Worm (Caenorhabditis elegans): Measurements from ENCODE around the gene cit-1.2.

DNA sequence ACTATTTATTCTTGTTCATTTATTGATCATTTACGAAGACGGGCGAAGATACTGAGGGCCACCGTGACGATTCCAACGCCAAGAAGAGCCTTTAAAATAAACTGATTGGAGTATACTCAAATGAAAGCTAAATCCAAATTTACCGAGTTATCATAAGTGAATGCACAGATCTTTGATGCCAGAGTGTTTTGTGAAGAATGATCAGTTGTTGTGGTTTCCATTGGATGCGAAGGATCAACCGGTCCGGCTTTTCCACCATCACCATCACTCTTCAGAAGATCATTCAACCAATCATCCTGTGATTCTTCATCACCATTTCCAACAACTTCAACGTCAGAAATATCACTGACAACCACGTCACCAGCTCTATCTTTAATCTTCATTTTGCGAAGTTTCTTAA, 33.3 kb upstream of the cit-1.2 start:
- no peak for TF ChIP-seq lin-11 (tag; optimal IDR thresholded peaks at IDR 0.05)
- no peak for TF ChIP-seq T23F11.4 (GFP tag; optimal IDR thresholded peaks at IDR 0.05)
- no peak for TF ChIP-seq ztf-16 (tag; optimal IDR thresholded peaks at IDR 0.05)
- TF ChIP-seq ceh-9 (tag; optimal IDR thresholded peaks at IDR 0.05), result no peak
- TF ChIP-seq ahr-1 (tag; optimal IDR thresholded peaks at IDR 0.05), result no peak
- no peak for TF ChIP-seq fkh-10 (GFP tag; optimal IDR thresholded peaks at IDR 0.05)
- TF ChIP-seq hlh-13 (GFP tag; optimal IDR thresholded peaks at IDR 0.05), result no peak
- no peak for TF ChIP-seq gmeb-2 (tag; optimal IDR thresholded peaks at IDR 0.05)
- no peak for TF ChIP-seq hlh-6 (tag; optimal IDR thresholded peaks at IDR 0.05)
- no peak for TF ChIP-seq hlh-30 (tag; optimal IDR thresholded peaks at IDR 0.05; ENCODE audit: insufficient read depth)
- no peak for TF ChIP-seq nhr-11 (tag; optimal IDR thresholded peaks at IDR 0.05)
- TF ChIP-seq F13H6.1 (tag; optimal IDR thresholded peaks at IDR 0.05), result no peak
